Fruit fly (Drosophila melanogaster): Measurements from ENCODE around the gene zetaCOP.

Gene zetaCOP

dm6 chr3L:16710258-16711020 lies 37.1 kb upstream of the zetaCOP start:
- peak; percentile 45 for TF ChIP-seq EcR (GFP tag; optimal IDR thresholded peaks at IDR 0.05)
- peak; percentile 51 for TF ChIP-seq Pif1B (GFP tag; optimal IDR thresholded peaks at IDR 0.05)
- peak; percentile 65 for TF ChIP-seq CG4496 (GFP tag; IDR thresholded peaks at IDR 0.05)
- no peak; the same call in 1 of the 2 replicates for TF ChIP-seq CG10348 (GFP tag; IDR thresholded peaks at IDR 0.05)
- peak; percentile 73 for TF ChIP-seq CG17806 (tag; optimal IDR thresholded peaks at IDR 0.05)
- TF ChIP-seq rn (GFP tag; IDR thresholded peaks at IDR 0.05), result peak; percentile 56; the same call in 1 of the 2 replicates
- peak; percentile 58 for TF ChIP-seq CG8301 (tag; optimal IDR thresholded peaks at IDR 0.05)
- peak; percentile 60 for TF ChIP-seq Pif1A (GFP tag; optimal IDR thresholded peaks at IDR 0.05)
- no peak for TF ChIP-seq CG12605 (GFP tag; IDR thresholded peaks at IDR 0.05)
- TF ChIP-seq fd96Ca (GFP tag; IDR thresholded peaks at IDR 0.05), result peak; percentile 63; the same call in 2 of the 3 replicates
- TF ChIP-seq gl (tag; optimal IDR thresholded peaks at IDR 0.05), result no peak
- peak; percentile 72 for TF ChIP-seq CG32121 (GFP tag; IDR thresholded peaks at IDR 0.05)
- peak; percentile 51 for TF ChIP-seq Ets98B (GFP tag; IDR thresholded peaks at IDR 0.05)
- peak; percentile 83 for TF ChIP-seq CG14655 (GFP tag; optimal IDR thresholded peaks at IDR 0.05)
- no peak for TF ChIP-seq CG13204 (GFP tag; optimal IDR thresholded peaks at IDR 0.05)
- TF ChIP-seq CG34367 (tag; optimal IDR thresholded peaks at IDR 0.05), result peak; percentile 26
- peak; percentile 84 for TF ChIP-seq CG8159 (tag; optimal IDR thresholded peaks at IDR 0.05)
- peak; percentile 69 for TF ChIP-seq CG15710 (tag; optimal IDR thresholded peaks at IDR 0.05)
- TF ChIP-seq CG9948 (tag; optimal IDR thresholded peaks at IDR 0.05), result peak; percentile 54
- TF ChIP-seq D1 (tag; optimal IDR thresholded peaks at IDR 0.05), result no peak
- peak; percentile 6 for TF ChIP-seq Snoo (tag; optimal IDR thresholded peaks at IDR 0.05)

dm6 chr3L:16709673-16710257 lies 36.4 kb upstream of the zetaCOP start:
- TF ChIP-seq CG8301 (tag; optimal IDR thresholded peaks at IDR 0.05), result no peak
- 0 out of 2 replicates have a peak, but pooled peaks have one; percentile 12 for TF ChIP-seq rn (GFP tag; IDR thresholded peaks at IDR 0.05)
- TF ChIP-seq CG15710 (tag; optimal IDR thresholded peaks at IDR 0.05), result no peak
- TF ChIP-seq Pif1B (GFP tag; optimal IDR thresholded peaks at IDR 0.05), result peak; percentile 24
- no peak for TF ChIP-seq CG32121 (GFP tag; IDR thresholded peaks at IDR 0.05)
- TF ChIP-seq Pif1A (GFP tag; optimal IDR thresholded peaks at IDR 0.05), result no peak
- no peak for TF ChIP-seq CG9948 (tag; optimal IDR thresholded peaks at IDR 0.05)
- peak; percentile 4; the same call in 1 of the 2 replicates for TF ChIP-seq Ets98B (GFP tag; IDR thresholded peaks at IDR 0.05)
- TF ChIP-seq CG14655 (GFP tag; optimal IDR thresholded peaks at IDR 0.05), result no peak
- TF ChIP-seq fd96Ca (GFP tag; IDR thresholded peaks at IDR 0.05), result no peak
- TF ChIP-seq CG34367 (tag; optimal IDR thresholded peaks at IDR 0.05), result no peak
- TF ChIP-seq Snoo (tag; optimal IDR thresholded peaks at IDR 0.05), result no peak
- no peak for TF ChIP-seq CG13204 (GFP tag; optimal IDR thresholded peaks at IDR 0.05)
- TF ChIP-seq CG10348 (GFP tag; IDR thresholded peaks at IDR 0.05), result no peak
- peak; percentile 71 for TF ChIP-seq EcR (GFP tag; optimal IDR thresholded peaks at IDR 0.05)
- TF ChIP-seq CG17806 (tag; optimal IDR thresholded peaks at IDR 0.05), result no peak
- no peak for TF ChIP-seq gl (tag; optimal IDR thresholded peaks at IDR 0.05)
- TF ChIP-seq CG4496 (GFP tag; IDR thresholded peaks at IDR 0.05), result no peak
- TF ChIP-seq CG12605 (GFP tag; IDR thresholded peaks at IDR 0.05), result no peak

dm6 chr3L:16708738-16709350 lies 35.5 kb upstream of the zetaCOP start:
- TF ChIP-seq rn (GFP tag; IDR thresholded peaks at IDR 0.05) (no peak), Pif1A (GFP tag; optimal IDR thresholded peaks at IDR 0.05) (no peak), gl (tag; optimal IDR thresholded peaks at IDR 0.05) (no peak), CG15710 (tag; optimal IDR thresholded peaks at IDR 0.05) (no peak), CG12605 (GFP tag; IDR thresholded peaks at IDR 0.05) (no peak), CG9948 (tag; optimal IDR thresholded peaks at IDR 0.05) (no peak), CG14655 (GFP tag; optimal IDR thresholded peaks at IDR 0.05) (no peak), CG13204 (GFP tag; optimal IDR thresholded peaks at IDR 0.05) (no peak), CG4496 (GFP tag; IDR thresholded peaks at IDR 0.05) (no peak), CG34367 (tag; optimal IDR thresholded peaks at IDR 0.05) (no peak), fd96Ca (GFP tag; IDR thresholded peaks at IDR 0.05) (no peak)

- TF ChIP-seq CG32121 (GFP tag; IDR thresholded peaks at IDR 0.05) (no peak), CG13204 (GFP tag; optimal IDR thresholded peaks at IDR 0.05) (no peak), CG9948 (tag; optimal IDR thresholded peaks at IDR 0.05) (no peak), Pif1B (GFP tag; optimal IDR thresholded peaks at IDR 0.05) (no peak), CG15710 (tag; optimal IDR thresholded peaks at IDR 0.05) (no peak), CG10348 (GFP tag; IDR thresholded peaks at IDR 0.05) (no peak), CG17806 (tag; optimal IDR thresholded peaks at IDR 0.05) (no peak), rn (GFP tag; IDR thresholded peaks at IDR 0.05) (no peak), gl (tag; optimal IDR thresholded peaks at IDR 0.05) (no peak), fd96Ca (GFP tag; IDR thresholded peaks at IDR 0.05) (no peak), Ets98B (GFP tag; IDR thresholded peaks at IDR 0.05) (no peak), CG8159 (tag; optimal IDR thresholded peaks at IDR 0.05) (no peak), D1 (tag; optimal IDR thresholded peaks at IDR 0.05) (no peak)
Observed at dm6 chr3L:16705630-16706029, 32.3 kb upstream of the zetaCOP start.

dm6 chr3L:16704673-16705072 lies 31.3 kb upstream of the zetaCOP start, which contains the start of gene CG9692:
Gene CG9692, plus strand, starts transcription at chr3L:16704973.
- no peak for TF ChIP-seq CG34367 (tag; optimal IDR thresholded peaks at IDR 0.05)
